Worm (Caenorhabditis elegans): ENCODE data around the gene K03B8.6.

The K03B8.6 gene

ce11 chrV:11385060-11385459, 22.3 kb upstream of the K03B8.6 start, which contains the start of gene col-154:
Gene col-154, plus strand, starts transcription at chrV:11385360.
- TF ChIP-seq nhr-84 (tag; optimal IDR thresholded peaks at IDR 0.05) = no peak
- TF ChIP-seq blmp-1 (tag; optimal IDR thresholded peaks at IDR 0.05) = peak; percentile 73

ce11 chrV:11386428-11386827, 21.0 kb upstream of the K03B8.6 start, which contains the start of gene F55C10.4:
Gene F55C10.4, plus strand, starts transcription at chrV:11386728.
- TF ChIP-seq snpc-4 (tag; optimal IDR thresholded peaks at IDR 0.05) (no peak), dsc-1 (tag; optimal IDR thresholded peaks at IDR 0.05) (no peak), ama-1 (optimal IDR thresholded peaks at IDR 0.05) (no peak), sup-37 (GFP tag; optimal IDR thresholded peaks at IDR 0.05) (no peak), pqm-1 (tag; optimal IDR thresholded peaks at IDR 0.05) (no peak), alr-1 (tag; optimal IDR thresholded peaks at IDR 0.05; ENCODE audit: borderline replicate concordance) (no peak), jun-1 (tag; optimal IDR thresholded peaks at IDR 0.05) (no peak), nhr-19 (GFP tag; conservative IDR thresholded peaks at IDR 0.05) (no peak), nhr-11 (tag; optimal IDR thresholded peaks at IDR 0.05) (no peak), lin-15B (tag; optimal IDR thresholded peaks at IDR 0.05) (no peak), fos-1 (tag; optimal IDR thresholded peaks at IDR 0.05) (no peak), aha-1 (tag; optimal IDR thresholded peaks at IDR 0.05) (no peak), zip-4 (GFP tag; optimal IDR thresholded peaks at IDR 0.05) (no peak), tbx-2 (tag; optimal IDR thresholded peaks at IDR 0.05) (no peak), mep-1 (tag; optimal IDR thresholded peaks at IDR 0.05) (no peak), nhr-85 (tag) (no peak), pag-3 (tag; optimal IDR thresholded peaks at IDR 0.05; ENCODE audit: borderline replicate concordance, insufficient read depth) (no peak), dpl-1 (GFP tag; optimal IDR thresholded peaks at IDR 0.05) (no peak), nhr-12 (tag; optimal IDR thresholded peaks at IDR 0.05) (no peak), egl-27 (tag; optimal IDR thresholded peaks at IDR 0.05) (no peak)

- TF ChIP-seq lin-39 (tag; optimal IDR thresholded peaks at IDR 0.05) (no peak), efl-1 (optimal IDR thresholded peaks at IDR 0.05) (no peak), efl-1 (GFP tag; optimal IDR thresholded peaks at IDR 0.05 in 1 of 2) (no peak), fkh-4 (tag; optimal IDR thresholded peaks at IDR 0.05; ENCODE audit: borderline replicate concordance) (no peak), unc-98 (GFP tag; IDR thresholded peaks at IDR 0.05) (no peak)
Measured at ce11 chrV:11389776-11390175, 17.6 kb upstream of the K03B8.6 start, which contains the start of gene col-155. Gene col-155, minus strand, starts transcription at chrV:11389876.

- no peak for TF ChIP-seq ceh-90 (tag; optimal IDR thresholded peaks at IDR 0.05)
- TF ChIP-seq snu-23 (GFP tag; optimal IDR thresholded peaks at IDR 0.05) = no peak
- TF ChIP-seq nhr-77 (tag; optimal IDR thresholded peaks at IDR 0.05) = no peak
- TF ChIP-seq ama-1 (optimal IDR thresholded peaks at IDR 0.05) = no peak
- no peak for TF ChIP-seq fkh-4 (tag; optimal IDR thresholded peaks at IDR 0.05; ENCODE audit: borderline replicate concordance)
- TF ChIP-seq snpc-4 (tag; optimal IDR thresholded peaks at IDR 0.05) = no peak
Measured at ce11 chrV:11390394-11390793, 17.0 kb upstream of the K03B8.6 start, which contains the start of the genes K03B8.11 and K03B8.14. Gene K03B8.11, minus strand, starts transcription at chrV:11390494. Gene K03B8.14, plus strand, starts transcription at chrV:11390503.

ce11 chrV:11392020-11392419, 15.4 kb upstream of the K03B8.6 start, which contains the start of gene nas-16:
Gene nas-16, plus strand, starts transcription at chrV:11392320.
- no peak for TF ChIP-seq nhr-47 (tag; optimal IDR thresholded peaks at IDR 0.05)
- TF ChIP-seq nhr-71 (tag; optimal IDR thresholded peaks at IDR 0.05) = no peak
- no peak for TF ChIP-seq elt-2 (tag; optimal IDR thresholded peaks at IDR 0.05)
- no peak for TF ChIP-seq dpl-1 (GFP tag; optimal IDR thresholded peaks at IDR 0.05)
- no peak for TF ChIP-seq unc-98 (GFP tag; IDR thresholded peaks at IDR 0.05)
- TF ChIP-seq snu-23 (GFP tag; optimal IDR thresholded peaks at IDR 0.05) = no peak
- no peak for TF ChIP-seq lin-15B (tag; optimal IDR thresholded peaks at IDR 0.05)
- TF ChIP-seq tbx-2 (tag; optimal IDR thresholded peaks at IDR 0.05) = no peak
- no peak for TF ChIP-seq tlp-1 (tag; optimal IDR thresholded peaks at IDR 0.05)
- no peak for TF ChIP-seq ama-1 (optimal IDR thresholded peaks at IDR 0.05)
- TF ChIP-seq pag-3 (tag; optimal IDR thresholded peaks at IDR 0.05; ENCODE audit: borderline replicate concordance, insufficient read depth) = no peak
- TF ChIP-seq C34B4.2 (tag; optimal IDR thresholded peaks at IDR 0.05) = no peak

Data from whole organism, L1 larva.